Fruit fly (Drosophila melanogaster): ENCODE measurements around the gene Sec23.

The Sec23 gene

dm6 chr3R:5599521-5600360, 49.1 kb upstream of the Sec23 start:
- TF ChIP-seq dl (GFP tag; optimal IDR thresholded peaks at IDR 0.05; ENCODE audit: insufficient read depth in 1 of 2, partially characterized antibody in 2 of 2) (peak in 1 of 2 experiments; percentile 56), Hr83 (GFP tag; optimal IDR thresholded peaks at IDR 0.05; ENCODE audit: poor library complexity, severe bottlenecking) (peak; percentile 27), Myc (optimal IDR thresholded peaks at IDR 0.05) (peak; percentile 39), br (GFP tag; optimal IDR thresholded peaks at IDR 0.05) (no peak), psq (GFP tag; optimal IDR thresholded peaks at IDR 0.05) (no peak), Dif (GFP tag; optimal IDR thresholded peaks at IDR 0.05; ENCODE audit: partially characterized antibody) (peak; percentile 6), OdsH (GFP tag; optimal IDR thresholded peaks at IDR 0.05) (peak; percentile 16), woc (GFP tag; optimal IDR thresholded peaks at IDR 0.05) (peak; percentile 1), jim (GFP tag; optimal IDR thresholded peaks at IDR 0.05) (peak; percentile 55)

DNA sequence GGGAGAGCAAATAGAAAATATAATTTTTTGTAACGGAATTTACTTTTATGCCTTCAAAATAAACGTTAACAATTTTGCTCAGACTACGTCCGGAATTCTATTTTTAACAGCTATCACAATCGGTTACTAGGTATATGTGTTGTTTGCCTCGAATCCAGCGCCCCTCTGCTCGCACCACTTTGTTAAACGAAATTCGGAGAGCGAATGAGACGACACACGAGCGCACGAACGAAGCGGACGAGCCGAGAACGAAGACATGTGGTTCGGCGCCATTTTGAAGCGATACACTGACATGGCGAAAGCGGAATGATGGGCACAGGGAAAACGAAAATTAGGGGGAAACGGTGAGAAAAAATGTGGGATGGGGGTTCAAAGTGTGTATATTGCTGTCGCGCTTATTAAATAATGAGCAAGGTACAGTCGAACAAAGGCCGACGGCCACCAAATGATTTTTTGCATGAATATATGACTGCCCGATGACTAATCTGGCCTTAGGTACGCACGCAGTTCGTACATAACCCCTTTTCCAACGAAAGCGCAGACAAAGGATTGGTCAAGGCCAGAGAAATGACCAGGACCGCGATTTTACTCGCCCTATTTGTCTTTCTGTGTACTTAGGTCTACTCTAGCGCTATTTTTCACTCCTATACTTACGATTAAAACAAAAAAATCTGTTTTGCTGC, 48.4 kb upstream of the Sec23 start:
- TF ChIP-seq Hr78 (GFP tag; optimal IDR thresholded peaks at IDR 0.05) (no peak), h (GFP tag; optimal IDR thresholded peaks at IDR 0.05) (peak; percentile 65), fru (GFP tag; optimal IDR thresholded peaks at IDR 0.05) (peak; percentile 1), dsf (GFP tag; optimal IDR thresholded peaks at IDR 0.05; ENCODE audit: borderline replicate concordance) (no peak), sv (GFP tag; optimal IDR thresholded peaks at IDR 0.05) (no peak), psq (GFP tag; optimal IDR thresholded peaks at IDR 0.05) (peak; percentile 96), Hr83 (GFP tag; optimal IDR thresholded peaks at IDR 0.05; ENCODE audit: poor library complexity, severe bottlenecking) (peak; percentile 71), CG9705 (GFP tag; optimal IDR thresholded peaks at IDR 0.05) (no peak), ey (GFP tag; optimal IDR thresholded peaks at IDR 0.05) (no peak), woc (GFP tag; optimal IDR thresholded peaks at IDR 0.05) (no peak), tai (GFP tag; optimal IDR thresholded peaks at IDR 0.05) (no peak), br (GFP tag; optimal IDR thresholded peaks at IDR 0.05) (peak; percentile 28), dl (GFP tag; optimal IDR thresholded peaks at IDR 0.05; ENCODE audit: insufficient read depth in 1 of 2, partially characterized antibody in 2 of 2) (peak; percentile 8 to 39), Sp1 (GFP tag; optimal IDR thresholded peaks at IDR 0.05) (peak; percentile 35), rgr (GFP tag; optimal IDR thresholded peaks at IDR 0.05) (peak; percentile 52), brk (GFP tag; optimal IDR thresholded peaks at IDR 0.05) (peak; percentile 75), Vsx2 (GFP tag; optimal IDR thresholded peaks at IDR 0.05; ENCODE audit: partially characterized antibody) (no peak), Myc (optimal IDR thresholded peaks at IDR 0.05) (peak; percentile 22), HLH106 (tag; optimal IDR thresholded peaks at IDR 0.05) (no peak), usp (GFP tag; optimal IDR thresholded peaks at IDR 0.05) (no peak), sage (GFP tag; optimal IDR thresholded peaks at IDR 0.05) (no peak), pan (optimal IDR thresholded peaks at IDR 0.05) (no peak), Mio (GFP tag; optimal IDR thresholded peaks at IDR 0.05) (no peak), Dif (GFP tag; optimal IDR thresholded peaks at IDR 0.05; ENCODE audit: partially characterized antibody) (peak; percentile 64), Hnf4 (GFP tag; optimal IDR thresholded peaks at IDR 0.05) (peak; percentile 76), Jra (GFP tag; optimal IDR thresholded peaks at IDR 0.05) (no peak), dmrt93B (GFP tag; optimal IDR thresholded peaks at IDR 0.05) (no peak), CG32264 (GFP tag; optimal IDR thresholded peaks at IDR 0.05) (peak; percentile 50), GATAd (GFP tag; optimal IDR thresholded peaks at IDR 0.05) (no peak), CrebA (GFP tag; optimal IDR thresholded peaks at IDR 0.05; ENCODE audit: borderline replicate concordance) (no peak), N (GFP tag; optimal IDR thresholded peaks at IDR 0.05) (no peak), Rel (GFP tag; optimal IDR thresholded peaks at IDR 0.05) (no peak), Rel (tag; optimal IDR thresholded peaks at IDR 0.05) (peak; percentile 64), lola (GFP tag; optimal IDR thresholded peaks at IDR 0.05) (no peak), OdsH (GFP tag; optimal IDR thresholded peaks at IDR 0.05) (no peak), Dfd (GFP tag; optimal IDR thresholded peaks at IDR 0.05) (no peak), Abd-B (GFP tag; optimal IDR thresholded peaks at IDR 0.05) (no peak), jim (GFP tag; optimal IDR thresholded peaks at IDR 0.05) (no peak), foxo (GFP tag; optimal IDR thresholded peaks at IDR 0.05) (peak; percentile 10 to 71)

All from whole organism, wandering third instar larva.